Fruit fly (Drosophila melanogaster) whole organism, embryonic: ENCODE results near the gene CG32816.

ENCODE experiments used
- BEAF-32 ChIP-seq: fragments of 200-800 bp; sonication (Bioruptor generic); optimal IDR thresholded peaks from 3 replicates; lab custom pipeline; 2017; ENCODE audit warnings: missing biosample characterization, missing genetic modification characterization, mild to moderate bottlenecking, moderate library complexity, missing genetic modification reagents
- CG11398 ChIP-seq: fragments of 200-800 bp; sonication (Bioruptor generic); optimal IDR thresholded peaks from 2 replicates; lab custom pipeline; 2016; ENCODE audit warnings: missing biosample characterization, missing genetic modification characterization
- CG12071 ChIP-seq: fragments of 200-800 bp; sonication (Bioruptor generic); optimal IDR thresholded peaks from 3 replicates; lab custom pipeline; 2018; ENCODE audit warnings: missing biosample characterization, mild to moderate bottlenecking, missing genetic modification characterization
- CG1603 ChIP-seq: fragments of 200-800 bp; sonication (Bioruptor generic); optimal IDR thresholded peaks from 2 replicates; lab custom pipeline; 2019; ENCODE audit warnings: missing biosample characterization, mild to moderate bottlenecking, missing genetic modification characterization, moderate library complexity
- CG17328 ChIP-seq: fragments of 200-800 bp; sonication (Bioruptor generic); IDR thresholded peaks from 2 replicates; pipeline ENCODE4 v1.3.6; 2022; ENCODE audit warnings: missing biosample characterization, missing genetic modification characterization
- CG17361 ChIP-seq: fragments of 200-800 bp; sonication (Bioruptor generic); IDR thresholded peaks from 3 replicates; pipeline ENCODE4 v1.3.6; 2022; ENCODE audit warnings: missing biosample characterization, missing genetic modification characterization
- CG2129 ChIP-seq: fragments of 200-800 bp; sonication (Bioruptor generic); IDR thresholded peaks from 2 replicates; pipeline ENCODE4 v1.3.6; 2022; ENCODE audit warnings: missing biosample characterization, missing genetic modification characterization; ENCODE audit not compliant: partially characterized antibody
- CG2712 ChIP-seq: fragments of 200-800 bp; optimal IDR thresholded peaks from 3 replicates; lab custom pipeline; 2019; ENCODE audit warnings: missing biosample characterization, mild to moderate bottlenecking, missing genetic modification characterization, moderate library complexity
- CG34376 ChIP-seq: fragments of 200-800 bp; sonication (Bioruptor generic); optimal IDR thresholded peaks from 2 replicates; lab custom pipeline; 2018; ENCODE audit warnings: missing biosample characterization, mild to moderate bottlenecking, missing genetic modification characterization
- CG4360 ChIP-seq: fragments of 200-800 bp; sonication (Bioruptor generic); IDR thresholded peaks from 2 replicates; pipeline ENCODE4 v1.3.6; 2022; ENCODE audit warnings: missing biosample characterization, missing genetic modification characterization
- CG43689 ChIP-seq: fragments of 200-800 bp; sonication (Bioruptor generic); IDR thresholded peaks from 2 replicates; pipeline ENCODE4 v1.3.6; 2022; ENCODE audit warnings: missing biosample characterization, missing genetic modification characterization
- CG4820 ChIP-seq: fragments of 200-800 bp; sonication (Bioruptor generic); optimal IDR thresholded peaks from 3 replicates; lab custom pipeline; 2016; ENCODE audit warnings: missing biosample characterization, missing genetic modification characterization
- CG8359 ChIP-seq: fragments of 200-800 bp; sonication (Bioruptor generic); optimal IDR thresholded peaks from 2 replicates; lab custom pipeline; 2017; ENCODE audit warnings: missing biosample characterization, mild to moderate bottlenecking, missing genetic modification characterization, borderline replicate concordance
- CG9437 ChIP-seq: fragments of 200-800 bp; sonication (Bioruptor generic); optimal IDR thresholded peaks from 2 replicates; lab custom pipeline; 2018; ENCODE audit warnings: missing biosample characterization, mild to moderate bottlenecking, missing genetic modification characterization
- D19A ChIP-seq: fragments of 200-800 bp; optimal IDR thresholded peaks from 3 replicates; lab custom pipeline; 2019; ENCODE audit warnings: missing biosample characterization, mild to moderate bottlenecking, missing genetic modification characterization, moderate library complexity
- Dfd ChIP-seq, 2 experiments: fragments of >200 bp; optimal IDR thresholded peaks; 2 replicates each; lab custom pipeline; 2017; ENCODE audit warnings: missing biosample characterization in 2 of 2, missing genetic modification characterization in 2 of 2
- Ets65A ChIP-seq: fragments of 200-800 bp; sonication (Bioruptor generic); peaks from one replicate; lab custom pipeline; 2016; ENCODE audit warnings: missing biosample characterization, missing genetic modification characterization
- HLH4C ChIP-seq: fragments of 200-800 bp; sonication (Bioruptor generic); IDR thresholded peaks from 3 replicates; pipeline ENCODE4 v1.3.6; 2022; ENCODE audit warnings: missing biosample characterization, missing genetic modification characterization; ENCODE audit not compliant: partially characterized antibody
- Med ChIP-seq: fragments of 200-800 bp; sonication (Bioruptor generic); peaks from one replicate; lab custom pipeline; 2016; ENCODE audit warnings: missing biosample characterization, missing genetic modification characterization, mild to moderate bottlenecking, inconsistent platforms, moderate library complexity
- Neu2 ChIP-seq: fragments of 200-800 bp; sonication (Bioruptor generic); optimal IDR thresholded peaks from 3 replicates; lab custom pipeline; 2016; ENCODE audit warnings: missing biosample characterization, missing genetic modification characterization, borderline replicate concordance
- Side ChIP-seq: fragments of 200-800 bp; sonication (Bioruptor generic); optimal IDR thresholded peaks from 2 replicates; lab custom pipeline; 2016; ENCODE audit warnings: missing biosample characterization, missing genetic modification characterization
- Sin3A ChIP-seq: fragments of >200 bp; optimal IDR thresholded peaks from 2 replicates; lab custom pipeline; 2018
- Xbp1 ChIP-seq: fragments of 200-800 bp; sonication (Bioruptor generic); optimal IDR thresholded peaks from 3 replicates; lab custom pipeline; 2016; ENCODE audit warnings: missing biosample characterization, mild to moderate bottlenecking, missing genetic modification characterization
- amos ChIP-seq: fragments of 200-800 bp; sonication (Bioruptor generic); IDR thresholded peaks from 2 replicates; pipeline ENCODE4 v1.3.6; 2022; ENCODE audit warnings: missing biosample characterization, missing genetic modification characterization; ENCODE audit not compliant: partially characterized antibody
- bowl ChIP-seq: fragments of 200-800 bp; sonication (Bioruptor generic); IDR thresholded peaks from 2 replicates; pipeline ENCODE4 v1.3.6; 2022; ENCODE audit warnings: missing biosample characterization, missing genetic modification characterization
- bsh ChIP-seq, 2 experiments: fragments of 200-800 bp; sonication (Bioruptor generic); optimal IDR thresholded peaks; 2 replicates each; lab custom pipeline; 2017 to 2018; ENCODE audit warnings: mild to moderate bottlenecking in 2 of 2, missing biosample characterization in 2 of 2, missing genetic modification characterization in 2 of 2, moderate library complexity in 1 of 2
- cg ChIP-seq: fragments of 200-800 bp; sonication (Bioruptor generic); optimal IDR thresholded peaks from 3 replicates; lab custom pipeline; 2019; ENCODE audit warnings: missing biosample characterization, mild to moderate bottlenecking, missing genetic modification characterization, moderate library complexity
- ci ChIP-seq: fragments of 200-800 bp; sonication (Bioruptor generic); IDR thresholded peaks from 3 replicates; pipeline ENCODE4 v1.3.6; 2022; ENCODE audit warnings: missing biosample characterization, missing genetic modification characterization
- dysf ChIP-seq: fragments of 200-800 bp; sonication (Bioruptor generic); IDR thresholded peaks from 3 replicates; pipeline ENCODE4 v1.3.6; 2022; ENCODE audit warnings: missing biosample characterization, missing genetic modification characterization
- eve ChIP-seq, 2 experiments: fragments of >200 bp; optimal IDR thresholded peaks; 2 replicates each; lab custom pipeline; 2017; ENCODE audit warnings: missing biosample characterization in 2 of 2, missing genetic modification characterization in 2 of 2
- gcm ChIP-seq: fragments of 200-800 bp; sonication (Bioruptor generic); optimal IDR thresholded peaks from 2 replicates; lab custom pipeline; 2019; ENCODE audit warnings: missing biosample characterization, mild to moderate bottlenecking, missing genetic modification characterization, moderate library complexity
- gem ChIP-seq: fragments of 200-800 bp; sonication (Bioruptor generic); optimal IDR thresholded peaks from 2 replicates; lab custom pipeline; 2019; ENCODE audit warnings: missing biosample characterization, mild to moderate bottlenecking, missing genetic modification characterization, moderate library complexity
- gfzf ChIP-seq: fragments of 200-800 bp; sonication (Bioruptor generic); optimal IDR thresholded peaks from 2 replicates; lab custom pipeline; 2016; ENCODE audit warnings: missing biosample characterization, mild to moderate bottlenecking, missing genetic modification characterization, moderate library complexity
- grn ChIP-seq: fragments of 200-800 bp; sonication (Bioruptor generic); optimal IDR thresholded peaks from 3 replicates; lab custom pipeline; 2017; ENCODE audit warnings: missing biosample characterization, missing genetic modification characterization
- ind ChIP-seq: fragments of 200-800 bp; sonication (Bioruptor generic); optimal IDR thresholded peaks from 3 replicates; lab custom pipeline; 2016; ENCODE audit warnings: missing biosample characterization, missing genetic modification characterization
- kni ChIP-seq: fragments of 200-800 bp; sonication (Bioruptor generic); optimal IDR thresholded peaks from 3 replicates; lab custom pipeline; 2017; ENCODE audit warnings: mild to moderate bottlenecking, missing biosample characterization, missing genetic modification reagents, missing genetic modification characterization
- lbe ChIP-seq: fragments of 200-800 bp; sonication (Bioruptor generic); optimal IDR thresholded peaks from 2 replicates; lab custom pipeline; 2016; ENCODE audit warnings: missing biosample characterization, mild to moderate bottlenecking, missing genetic modification characterization
- lilli ChIP-seq: fragments of 200-800 bp; sonication (Bioruptor generic); optimal IDR thresholded peaks from 3 replicates; lab custom pipeline; 2016; ENCODE audit warnings: missing biosample characterization, missing genetic modification characterization
- ro ChIP-seq: fragments of 200-800 bp; sonication (Bioruptor generic); IDR thresholded peaks from 2 replicates; pipeline ENCODE4 v1.3.6; 2022; ENCODE audit warnings: missing biosample characterization, missing genetic modification characterization
- sens ChIP-seq: fragments of 200-800 bp; sonication (Bioruptor generic); peaks from one replicate; lab custom pipeline; 2016; ENCODE audit warnings: missing biosample characterization, missing genetic modification characterization
- sug ChIP-seq: fragments of 200-800 bp; optimal IDR thresholded peaks from 2 replicates; lab custom pipeline; 2019; ENCODE audit warnings: missing biosample characterization, mild to moderate bottlenecking, missing genetic modification characterization, moderate library complexity
- zf30C ChIP-seq: fragments of 200-800 bp; sonication (Bioruptor generic); optimal IDR thresholded peaks from 3 replicates; lab custom pipeline; 2018; ENCODE audit warnings: missing biosample characterization, mild to moderate bottlenecking, missing genetic modification characterization

The CG32816 gene

DNA sequence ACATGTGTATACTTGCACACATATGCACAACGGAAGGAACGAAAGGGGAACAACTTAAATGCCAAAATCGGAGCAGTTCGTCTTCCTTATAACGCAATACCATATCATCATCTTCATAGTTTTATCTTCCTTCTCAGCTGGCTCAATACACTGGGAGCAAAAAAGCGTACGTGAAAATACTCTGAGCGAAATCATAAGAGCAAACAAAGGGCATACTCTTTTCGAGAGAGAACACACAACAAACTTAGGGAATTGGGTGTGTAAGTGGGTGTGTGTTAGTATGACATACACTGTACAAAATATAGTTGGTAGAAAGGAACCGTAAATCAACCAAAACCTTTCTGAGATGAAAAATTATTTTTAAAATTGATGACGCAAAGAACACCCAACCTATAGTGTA, 42.0 kb upstream of the CG32816 start:
- TF ChIP-seq CG17361 (GFP tag; lab: Robert Waterston, UW) (0 out of 3 replicates have a peak, but pooled peaks have one; percentile 13), amos (no peak), CG9437 (GFP tag; lab: Kevin White, UChicago) (no peak), zf30C (GFP tag; lab: Kevin White, UChicago) (peak; percentile 64), CG4360 (0 out of 2 replicates have a peak, but pooled peaks have one; percentile 8), Dfd (GFP tag; optimal IDR thresholded peaks at IDR 0.05; lab: Kevin White, UChicago) (no peak), CG4820 (no peak), Side (peak; percentile 6), CG8359 (no peak), Med (GFP tag; lab: Kevin White, UChicago) (peak; percentile 48), D19A (tag; lab: Kevin White, UChicago) (peak; percentile 6), CG12071 (GFP tag; lab: Kevin White, UChicago) (no peak), gcm (GFP tag; lab: Kevin White, UChicago) (no peak), CG2712 (tag; lab: Kevin White, UChicago) (peak; percentile 10), ind (peak; percentile 5), Neu2 (no peak), Ets65A (GFP tag; lab: Kevin White, UChicago) (peak; percentile 89), gem (peak; percentile 25), ro (GFP tag; lab: Robert Waterston, UW) (no peak), CG43689 (no peak), eve (GFP tag; optimal IDR thresholded peaks at IDR 0.05; lab: Kevin White, UChicago) (peak in 1 of 2 experiments; percentile 37), kni (GFP tag; lab: Kevin White, UChicago) (no peak), lilli (GFP tag; lab: Kevin White, UChicago) (peak; percentile 4), cg (GFP tag; lab: Kevin White, UChicago) (peak; percentile 15), CG1603 (tag; lab: Kevin White, UChicago) (peak; percentile 11), ci (0 out of 3 replicates have a peak, but pooled peaks have one; percentile 16), CG11398 (no peak), CG2129 (GFP tag; lab: Robert Waterston, UW) (no peak), bsh (GFP tag; optimal IDR thresholded peaks at IDR 0.05; lab: Kevin White, UChicago) (peak in 1 of 2 experiments; percentile 40), gfzf (GFP tag; lab: Kevin White, UChicago) (no peak), Xbp1 (peak; percentile 6), sens (peak; percentile 83), HLH4C (GFP tag; lab: Robert Waterston, UW) (no peak), grn (GFP tag; lab: Kevin White, UChicago) (no peak), dysf (GFP tag; lab: Robert Waterston, UW) (no peak), BEAF-32 (GFP tag; lab: Kevin White, UChicago) (no peak)

DNA sequence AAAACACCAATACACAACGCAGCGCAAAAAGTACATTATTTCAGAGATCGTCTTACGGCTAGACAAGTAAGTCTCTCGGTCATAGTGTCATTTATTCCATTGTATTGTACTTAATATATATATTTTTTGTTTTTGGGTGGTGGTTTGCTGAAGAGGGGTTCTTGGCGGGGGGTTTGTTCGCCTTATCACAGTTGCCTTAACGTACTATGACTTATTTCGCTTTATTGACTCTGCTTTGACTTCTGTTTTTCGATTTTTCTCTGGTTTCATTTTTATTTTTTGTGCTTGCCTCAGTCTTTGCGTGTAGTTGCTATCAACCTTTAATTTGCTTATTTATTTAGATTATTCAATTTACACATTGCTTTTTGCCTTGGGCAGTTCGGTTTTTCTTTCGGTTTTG, 40.0 kb upstream of the CG32816 start:
- no peak for TF ChIP-seq dysf (GFP tag; lab: Robert Waterston, UW)
- no peak for TF ChIP-seq Sin3A (lab: Kevin White, UChicago)
- TF ChIP-seq CG17328: no peak
- peak; percentile 8 for TF ChIP-seq lbe (GFP tag; lab: Kevin White, UChicago)
- peak; percentile 68 for TF ChIP-seq sug (tag; lab: Kevin White, UChicago)
- no peak for TF ChIP-seq bowl (GFP tag; lab: Robert Waterston, UW)
- TF ChIP-seq CG34376 (GFP tag; lab: Kevin White, UChicago): peak; percentile 17
